Fruit fly (Drosophila melanogaster) whole organism, embryonic: ENCODE data around the gene Crz.
A peak's percentile ranks its signal among the peaks of the same experiment; 100 is the strongest.

Experiments used
- Blimp-1 ChIP-seq: fragments of 200-800 bp; sonication (Bioruptor generic); optimal IDR thresholded peaks from 3 replicates; lab custom pipeline; 2018; ENCODE audit warnings: missing biosample characterization, missing genetic modification characterization, mild to moderate bottlenecking, moderate library complexity, missing genetic modification reagents
- CG11085 ChIP-seq: fragments of 200-800 bp; sonication (Bioruptor generic); IDR thresholded peaks from 2 replicates; pipeline ENCODE4 v1.3.6; 2022; ENCODE audit warnings: missing biosample characterization, missing genetic modification characterization
- CG11560 ChIP-seq: fragments of 200-800 bp; sonication (Bioruptor generic); IDR thresholded peaks from 3 replicates; pipeline ENCODE4 v1.3.6; 2022; ENCODE audit warnings: missing biosample characterization, missing genetic modification characterization
- CG1233 ChIP-seq: fragments of 200-800 bp; sonication (Bioruptor generic); optimal IDR thresholded peaks from 4 replicates; lab custom pipeline; 2018; ENCODE audit warnings: missing biosample characterization, mild to moderate bottlenecking, missing genetic modification characterization
- CG13424 ChIP-seq: fragments of 200-800 bp; sonication (Bioruptor generic); optimal IDR thresholded peaks from 2 replicates; lab custom pipeline; 2019; ENCODE audit warnings: missing biosample characterization, mild to moderate bottlenecking, missing genetic modification characterization, moderate library complexity
- CG14710 ChIP-seq: fragments of 200-800 bp; sonication (Bioruptor generic); optimal IDR thresholded peaks from 3 replicates; lab custom pipeline; 2019; ENCODE audit warnings: missing biosample characterization, mild to moderate bottlenecking, missing genetic modification characterization, moderate library complexity
- CG1529 ChIP-seq: fragments of 200-800 bp; sonication (Bioruptor generic); optimal IDR thresholded peaks from 3 replicates; lab custom pipeline; 2018; ENCODE audit warnings: missing biosample characterization, missing genetic modification characterization
- CG18011 ChIP-seq: fragments of 200-800 bp; sonication (Bioruptor generic); optimal IDR thresholded peaks from 2 replicates; lab custom pipeline; 2017; ENCODE audit warnings: missing biosample characterization, missing genetic modification characterization, mild to moderate bottlenecking, moderate library complexity, missing genotype
- CG1832 ChIP-seq: fragments of 200-800 bp; sonication (Bioruptor generic); optimal IDR thresholded peaks from 2 replicates; lab custom pipeline; 2017; ENCODE audit warnings: missing biosample characterization, mild to moderate bottlenecking, missing genetic modification characterization, inconsistent platforms
- CG18599 ChIP-seq: fragments of 200-800 bp; sonication (Bioruptor generic); optimal IDR thresholded peaks from 3 replicates; lab custom pipeline; 2017; ENCODE audit warnings: missing biosample characterization, missing genetic modification characterization, mild to moderate bottlenecking, moderate library complexity, missing genetic modification reagents
- CG2129 ChIP-seq: fragments of 200-800 bp; sonication (Bioruptor generic); IDR thresholded peaks from 2 replicates; pipeline ENCODE4 v1.3.6; 2022; ENCODE audit warnings: missing biosample characterization, missing genetic modification characterization; ENCODE audit not compliant: partially characterized antibody
- CG2712 ChIP-seq: fragments of 200-800 bp; optimal IDR thresholded peaks from 3 replicates; lab custom pipeline; 2019; ENCODE audit warnings: missing biosample characterization, mild to moderate bottlenecking, missing genetic modification characterization, moderate library complexity
- CG31441 ChIP-seq: fragments of 200-800 bp; sonication (Bioruptor generic); IDR thresholded peaks from 2 replicates; pipeline ENCODE4 v1.3.6; 2022; ENCODE audit warnings: missing biosample characterization, missing genetic modification characterization
- CG33557 ChIP-seq: fragments of 200-800 bp; sonication (Bioruptor generic); optimal IDR thresholded peaks from 2 replicates; lab custom pipeline; 2019; ENCODE audit warnings: missing biosample characterization, mild to moderate bottlenecking, missing genetic modification characterization, moderate library complexity
- CG5953 ChIP-seq: fragments of 200-800 bp; sonication (Bioruptor generic); IDR thresholded peaks from 2 replicates; pipeline ENCODE4 v1.3.6; 2022; ENCODE audit warnings: missing biosample characterization, missing genetic modification characterization
- CG6683 ChIP-seq: fragments of 200-800 bp; sonication (Bioruptor generic); optimal IDR thresholded peaks from 2 replicates; lab custom pipeline; 2017; ENCODE audit warnings: missing biosample characterization, mild to moderate bottlenecking, missing genetic modification characterization, missing genetic modification reagents
- CG9797 ChIP-seq: fragments of 200-800 bp; sonication (Bioruptor generic); optimal IDR thresholded peaks from 3 replicates; lab custom pipeline; 2018; ENCODE audit warnings: missing biosample characterization, mild to moderate bottlenecking, missing genetic modification characterization
- CG9876 ChIP-seq: fragments of 200-800 bp; sonication (Bioruptor generic); optimal IDR thresholded peaks from 2 replicates; lab custom pipeline; 2016; ENCODE audit warnings: missing biosample characterization, missing genetic modification characterization
- CTCF ChIP-seq: fragments of 200-800 bp; sonication (Bioruptor generic); optimal IDR thresholded peaks from 2 replicates; lab custom pipeline; 2017; ENCODE audit warnings: missing biosample characterization, mild to moderate bottlenecking, missing genetic modification characterization, moderate library complexity
- Dll ChIP-seq: fragments of 200-800 bp; sonication (Bioruptor generic); IDR thresholded peaks from 4 replicates; pipeline ENCODE4 v1.3.6; 2022; ENCODE audit warnings: missing biosample characterization, missing genetic modification characterization; ENCODE audit not compliant: partially characterized antibody
- Drgx ChIP-seq: fragments of 200-800 bp; sonication (Bioruptor generic); IDR thresholded peaks from 2 replicates; pipeline ENCODE4 v1.3.6; 2022; ENCODE audit warnings: missing biosample characterization, missing genetic modification characterization
- E2f2 ChIP-seq: fragments of 200-800 bp; sonication (Bioruptor generic); IDR thresholded peaks from 2 replicates; pipeline ENCODE4 v1.3.6; 2022; ENCODE audit warnings: missing biosample characterization, missing genetic modification characterization
- HHEX ChIP-seq: fragments of 200-800 bp; sonication (Bioruptor generic); optimal IDR thresholded peaks from 3 replicates; lab custom pipeline; 2017; ENCODE audit warnings: missing biosample characterization, mild to moderate bottlenecking, missing genetic modification characterization, missing genetic modification reagents
- Hand ChIP-seq: fragments of 200-800 bp; sonication (Bioruptor generic); optimal IDR thresholded peaks from 2 replicates; lab custom pipeline; 2017; ENCODE audit warnings: mild to moderate bottlenecking, missing biosample characterization, missing genetic modification reagents, missing genetic modification characterization
- Jarid2 ChIP-seq: fragments of 200-800 bp; sonication (Bioruptor generic); optimal IDR thresholded peaks from 3 replicates; lab custom pipeline; 2017; ENCODE audit warnings: mild to moderate bottlenecking, missing biosample characterization, missing genetic modification reagents, missing genetic modification characterization
- Kr ChIP-seq: fragments of 200-800 bp; sonication (Bioruptor generic); optimal IDR thresholded peaks from 2 replicates; lab custom pipeline; 2017; ENCODE audit warnings: missing biosample characterization, mild to moderate bottlenecking, missing genetic modification characterization
- Med ChIP-seq: fragments of 200-800 bp; sonication (Bioruptor generic); peaks from one replicate; lab custom pipeline; 2016; ENCODE audit warnings: missing biosample characterization, missing genetic modification characterization, mild to moderate bottlenecking, inconsistent platforms, moderate library complexity
- Neu2 ChIP-seq: fragments of 200-800 bp; sonication (Bioruptor generic); optimal IDR thresholded peaks from 3 replicates; lab custom pipeline; 2016; ENCODE audit warnings: missing biosample characterization, missing genetic modification characterization, borderline replicate concordance
- Opbp ChIP-seq: fragments of 200-800 bp; sonication (Bioruptor generic); IDR thresholded peaks from 3 replicates; pipeline ENCODE4 v1.3.6; 2022; ENCODE audit warnings: missing biosample characterization, missing genetic modification characterization; ENCODE audit not compliant: partially characterized antibody
- Sin3A ChIP-seq: fragments of >200 bp; optimal IDR thresholded peaks from 2 replicates; lab custom pipeline; 2018
- Taf1 ChIP-seq: fragments of 200-800 bp; sonication (Bioruptor generic); IDR thresholded peaks from 2 replicates; pipeline ENCODE4 v1.3.6; 2022; ENCODE audit warnings: missing biosample characterization, missing genetic modification characterization
- cg ChIP-seq: fragments of 200-800 bp; sonication (Bioruptor generic); optimal IDR thresholded peaks from 3 replicates; lab custom pipeline; 2019; ENCODE audit warnings: missing biosample characterization, mild to moderate bottlenecking, missing genetic modification characterization, moderate library complexity
- crol ChIP-seq: fragments of 200-800 bp; sonication (Bioruptor generic); IDR thresholded peaks from 2 replicates; pipeline ENCODE4 v1.3.6; 2022; ENCODE audit warnings: missing biosample characterization, missing genetic modification characterization
- exex ChIP-seq: fragments of 200-800 bp; sonication (Bioruptor generic); optimal IDR thresholded peaks from 4 replicates; lab custom pipeline; 2018; ENCODE audit warnings: missing biosample characterization, mild to moderate bottlenecking, missing genetic modification characterization, moderate library complexity
- fd64A ChIP-seq: fragments of 200-800 bp; sonication (Bioruptor generic); optimal IDR thresholded peaks from 3 replicates; lab custom pipeline; 2018; ENCODE audit warnings: missing biosample characterization, mild to moderate bottlenecking, missing genetic modification characterization
- gce ChIP-seq: fragments of 200-800 bp; sonication (Bioruptor generic); IDR thresholded peaks from 3 replicates; pipeline ENCODE4 v1.3.6; 2022; ENCODE audit warnings: missing biosample characterization, missing genetic modification characterization
- hbn ChIP-seq: fragments of 200-800 bp; sonication (Bioruptor generic); IDR thresholded peaks from 2 replicates; pipeline ENCODE4 v1.3.6; 2022; ENCODE audit warnings: missing biosample characterization, missing genetic modification characterization; ENCODE audit not compliant: partially characterized antibody
- jing ChIP-seq: fragments of 200-800 bp; sonication (Bioruptor generic); optimal IDR thresholded peaks from 2 replicates; lab custom pipeline; 2018; ENCODE audit warnings: missing biosample characterization, mild to moderate bottlenecking, missing genetic modification characterization
- kni ChIP-seq: fragments of 200-800 bp; sonication (Bioruptor generic); optimal IDR thresholded peaks from 3 replicates; lab custom pipeline; 2017; ENCODE audit warnings: mild to moderate bottlenecking, missing biosample characterization, missing genetic modification reagents, missing genetic modification characterization
- lov ChIP-seq, 2 experiments: fragments of 200-800 bp in 1 of 2; fragments of >200 bp in 1 of 2; sonication (Bioruptor generic) in 1 of 2; IDR thresholded peaks in 1 of 2; optimal IDR thresholded peaks in 1 of 2; 2 replicates in 1 of 2; 3 replicates in 1 of 2; pipeline versions ENCODE4 v1.3.6 to Lab custom; 2017 to 2022; ENCODE audit warnings: missing biosample characterization in 1 of 2, missing genetic modification characterization in 1 of 2
- nom ChIP-seq: fragments of 200-800 bp; sonication (Bioruptor generic); optimal IDR thresholded peaks from 2 replicates; lab custom pipeline; 2017; ENCODE audit warnings: missing biosample characterization, missing genetic modification characterization, mild to moderate bottlenecking, moderate library complexity, missing genetic modification reagents
- otp ChIP-seq: fragments of 200-800 bp; sonication (Bioruptor generic); IDR thresholded peaks from 3 replicates; pipeline ENCODE4, ENCODE4 v1.3.6; 2022; ENCODE audit warnings: missing biosample characterization, missing genetic modification characterization
- pfk ChIP-seq: fragments of 200-800 bp; sonication (Bioruptor generic); optimal IDR thresholded peaks from 2 replicates; lab custom pipeline; 2018; ENCODE audit warnings: missing biosample characterization, mild to moderate bottlenecking, missing genetic modification characterization, moderate library complexity
- ranshi ChIP-seq: fragments of 200-800 bp; sonication (Bioruptor generic); IDR thresholded peaks from 2 replicates; pipeline ENCODE4 v1.3.6; 2022; ENCODE audit warnings: missing biosample characterization, missing genetic modification characterization
- sens-2 ChIP-seq: fragments of 200-800 bp; sonication (Bioruptor generic); IDR thresholded peaks from 2 replicates; pipeline ENCODE4 v1.3.6; 2022; ENCODE audit warnings: missing biosample characterization, missing genetic modification characterization
- stwl ChIP-seq: fragments of 200-800 bp; sonication (Bioruptor generic); optimal IDR thresholded peaks from 3 replicates; lab custom pipeline; 2018; ENCODE audit warnings: missing biosample characterization, mild to moderate bottlenecking, missing genetic modification characterization, moderate library complexity
- unpg ChIP-seq: fragments of 200-800 bp; sonication (Bioruptor generic); optimal IDR thresholded peaks from 3 replicates; lab custom pipeline; 2018; ENCODE audit warnings: missing biosample characterization, mild to moderate bottlenecking, missing genetic modification characterization, moderate library complexity
- wor ChIP-seq: fragments of 200-800 bp; sonication (Bioruptor generic); IDR thresholded peaks from 2 replicates; pipeline ENCODE4 v1.3.6; 2022; ENCODE audit warnings: missing biosample characterization, missing genetic modification characterization

Gene Crz

dm6 chr3R:14298078-14298896 is 16.4 kb upstream of the Crz start (continued):
- TF ChIP-seq kni (GFP tag; lab: Kevin White, UChicago) (peak; percentile 94), CG11085 (no peak), CG18599 (GFP tag; lab: Kevin White, UChicago) (no peak), Jarid2 (GFP tag; lab: Kevin White, UChicago) (no peak), stwl (tag; lab: Kevin White, UChicago) (peak; percentile 18), Blimp-1 (GFP tag; lab: Kevin White, UChicago) (peak; percentile 99), Opbp (no peak), CG14710 (peak; percentile 40), Hand (GFP tag; lab: Kevin White, UChicago) (no peak), sens-2 (no peak), Dll (peak; percentile 60; the same call in 1 of the 4 replicates), CG31441 (GFP tag; lab: Robert Waterston, UW) (no peak), CG33557 (peak; percentile 18), Neu2 (GFP tag; lab: Kevin White, UChicago) (no peak), jing (GFP tag; lab: Kevin White, UChicago) (no peak), hbn (GFP tag; lab: Robert Waterston, UW) (no peak), wor (no peak), unpg (GFP tag; lab: Kevin White, UChicago) (no peak), pfk (no peak), gce (GFP tag; lab: Robert Waterston, UW) (no peak), CG1233 (no peak), exex (no peak), CTCF (GFP tag; lab: Kevin White, UChicago) (no peak), CG5953 (GFP tag; lab: Robert Waterston, UW) (no peak), nom (GFP tag; lab: Kevin White, UChicago) (peak; percentile 56), E2f2 (GFP tag; lab: Robert Waterston, UW) (peak; percentile 93), Taf1 (GFP tag; lab: Robert Waterston, UW) (no peak), CG1529 (GFP tag; lab: Kevin White, UChicago) (no peak), otp (GFP tag; lab: Robert Waterston, UW) (0 out of 3 replicates have a peak, but pooled peaks have one; percentile 32), Drgx (GFP tag; lab: Robert Waterston, UW) (0 out of 2 replicates have a peak, but pooled peaks have one; percentile 20), CG2129 (GFP tag; lab: Robert Waterston, UW) (no peak), ranshi (GFP tag; lab: Robert Waterston, UW) (no peak), CG2712 (tag; lab: Kevin White, UChicago) (no peak), fd64A (GFP tag; lab: Kevin White, UChicago) (no peak), CG18011 (GFP tag; lab: Kevin White, UChicago) (no peak), CG11560 (tag; lab: Robert Waterston, UW) (no peak), lov (optimal IDR thresholded peaks at IDR 0.05; lab: Kevin White, UChicago) (no peak), lov (GFP tag; IDR thresholded peaks at IDR 0.05; lab: Robert Waterston, UW) (0 out of 3 replicates have a peak, but pooled peaks have one; percentile 3), cg (GFP tag; lab: Kevin White, UChicago) (peak; percentile 92), CG1832 (GFP tag; lab: Kevin White, UChicago) (no peak), Med (GFP tag; lab: Kevin White, UChicago) (peak; percentile 54), CG13424 (tag; lab: Kevin White, UChicago) (no peak), Sin3A (lab: Kevin White, UChicago) (peak; percentile 7), HHEX (GFP tag; lab: Kevin White, UChicago) (no peak), CG9876 (GFP tag; lab: Kevin White, UChicago) (no peak), Kr (no peak), crol (GFP tag; lab: Robert Waterston, UW) (0 out of 2 replicates have a peak, but pooled peaks have one; percentile 34), CG6683 (GFP tag; lab: Kevin White, UChicago) (no peak), CG9797 (GFP tag; lab: Kevin White, UChicago) (peak; percentile 32)
